Worm (Caenorhabditis elegans) whole organism, L2 larva: ENCODE measurements around the gene clec-212.

ENCODE experiments used
- C34F6.9 ChIP-seq: fragments of 150-350 bp; optimal IDR thresholded peaks from 2 replicates; lab custom pipeline; 2014; ENCODE audit warnings: missing biosample characterization, missing genetic modification characterization
- F13H6.1 ChIP-seq: sonication (generic microtip); optimal IDR thresholded peaks from 2 replicates; lab custom pipeline; 2016; ENCODE audit warnings: missing genetic modification characterization, missing compliant biosample characterization
- R02D3.7 ChIP-seq: fragments of 150-350 bp; optimal IDR thresholded peaks from 2 replicates; lab custom pipeline; 2014; ENCODE audit warnings: missing biosample characterization, missing genetic modification characterization
- Y55F3AM.14 ChIP-seq: fragments of 200-800 bp; sonication (Bioruptor generic); optimal IDR thresholded peaks from 2 replicates; lab custom pipeline; 2018; ENCODE audit warnings: mild to moderate bottlenecking, missing genetic modification characterization, missing compliant biosample characterization
- aly-2 ChIP-seq: fragments of 150-350 bp; optimal IDR thresholded peaks from 2 replicates; lab custom pipeline; 2014; ENCODE audit warnings: missing biosample characterization, missing genetic modification characterization
- ama-1 ChIP-seq: fragments of 150-350 bp; optimal IDR thresholded peaks from 2 replicates; lab custom pipeline; 2018; ENCODE audit warnings: inconsistent platforms
- ceh-82 ChIP-seq: fragments of 150-350 bp; optimal IDR thresholded peaks from 2 replicates; lab custom pipeline; 2014; ENCODE audit warnings: missing biosample characterization, missing genetic modification characterization
- egl-27 ChIP-seq: sonication (generic microtip); optimal IDR thresholded peaks from 3 replicates; lab custom pipeline; 2017; ENCODE audit warnings: missing biosample characterization, missing genetic modification reagents, missing genetic modification characterization
- elt-1 ChIP-seq: fragments of 150-350 bp; optimal IDR thresholded peaks from 2 replicates; lab custom pipeline; 2014; ENCODE audit warnings: missing biosample characterization, missing genetic modification characterization
- elt-3 ChIP-seq: sonication (generic microtip); optimal IDR thresholded peaks from 2 replicates; lab custom pipeline; 2017; ENCODE audit warnings: missing biosample characterization, missing genetic modification characterization
- fos-1 ChIP-seq: fragments of 150-350 bp; optimal IDR thresholded peaks from 2 replicates; lab custom pipeline; 2014; ENCODE audit warnings: missing biosample characterization, missing genetic modification characterization
- gmeb-1 ChIP-seq: fragments of 150-350 bp; optimal IDR thresholded peaks from 2 replicates; lab custom pipeline; 2014; ENCODE audit warnings: missing biosample characterization, missing genetic modification characterization
- lin-11 ChIP-seq: fragments of 150-350 bp; sonication (generic microtip); optimal IDR thresholded peaks from 2 replicates; lab custom pipeline; 2014; ENCODE audit warnings: missing biosample characterization, missing genetic modification characterization, inconsistent platforms, mixed read lengths
- lin-13 ChIP-seq: fragments of 150-350 bp; optimal IDR thresholded peaks from 2 replicates; lab custom pipeline; 2014; ENCODE audit warnings: missing biosample characterization, missing genetic modification reagents, missing genetic modification characterization
- lin-39 ChIP-seq: fragments of 150-350 bp; optimal IDR thresholded peaks from 2 replicates; lab custom pipeline; 2014; ENCODE audit warnings: missing biosample characterization, missing genetic modification reagents, missing genetic modification characterization
- lsy-2 ChIP-seq, 2 experiments: fragments of 150-350 bp in 1 of 2; sonication (generic microtip) in 1 of 2; optimal IDR thresholded peaks; 2 replicates each; lab custom pipeline; 2014 to 2017; ENCODE audit warnings: missing biosample characterization in 2 of 2, missing genetic modification characterization in 2 of 2
- mbf-1 ChIP-seq: sonication (generic microtip); optimal IDR thresholded peaks from 2 replicates; lab custom pipeline; 2017; ENCODE audit warnings: missing biosample characterization, missing genetic modification characterization
- nhr-11 ChIP-seq: fragments of 150-350 bp; optimal IDR thresholded peaks from 2 replicates; lab custom pipeline; 2014; ENCODE audit warnings: missing biosample characterization, missing genetic modification characterization
- nhr-21 ChIP-seq: fragments of 150-350 bp; optimal IDR thresholded peaks from 2 replicates; lab custom pipeline; 2014; ENCODE audit warnings: missing biosample characterization, missing genetic modification characterization
- nhr-237 ChIP-seq: fragments of 150-350 bp; optimal IDR thresholded peaks from 2 replicates; lab custom pipeline; 2014; ENCODE audit warnings: missing biosample characterization, missing genetic modification characterization
- nhr-25 ChIP-seq: fragments of 150-350 bp; sonication (generic microtip); optimal IDR thresholded peaks from 3 replicates; lab custom pipeline; 2014; ENCODE audit warnings: missing biosample characterization, missing genetic modification characterization
- nhr-6 ChIP-seq: fragments of 150-350 bp; optimal IDR thresholded peaks from 2 replicates; lab custom pipeline; 2014; ENCODE audit warnings: missing biosample characterization, missing genetic modification characterization
- nhr-77 ChIP-seq: fragments of 150-350 bp; optimal IDR thresholded peaks from 2 replicates; lab custom pipeline; 2014; ENCODE audit warnings: missing biosample characterization, missing genetic modification characterization
- peb-1 ChIP-seq: fragments of 150-350 bp; optimal IDR thresholded peaks from 2 replicates; lab custom pipeline; 2014; ENCODE audit warnings: missing biosample characterization, missing genetic modification characterization
- sma-3 ChIP-seq: sonication (generic microtip); optimal IDR thresholded peaks from 2 replicates; lab custom pipeline; 2016; ENCODE audit warnings: missing genetic modification reagents, missing genetic modification characterization, missing compliant biosample characterization
- snpc-4 ChIP-seq: fragments of 150-350 bp; optimal IDR thresholded peaks from 2 replicates; lab custom pipeline; 2014; ENCODE audit warnings: missing biosample characterization, missing genetic modification characterization
- unc-55 ChIP-seq: fragments of 150-350 bp; sonication (generic microtip); optimal IDR thresholded peaks from 3 replicates; lab custom pipeline; 2014; ENCODE audit warnings: missing biosample characterization, missing genetic modification reagents, missing genetic modification characterization
- unc-62 ChIP-seq: fragments of 150-350 bp; optimal IDR thresholded peaks from 2 replicates; lab custom pipeline; 2014; ENCODE audit warnings: missing biosample characterization, missing genetic modification reagents, missing genetic modification characterization
- zag-1 ChIP-seq: fragments of 150-350 bp; optimal IDR thresholded peaks from 2 replicates; lab custom pipeline; 2014; ENCODE audit warnings: missing biosample characterization, missing genetic modification characterization
- ztf-11 ChIP-seq: sonication (generic microtip); optimal IDR thresholded peaks from 2 replicates; lab custom pipeline; 2017; ENCODE audit warnings: missing biosample characterization, missing genetic modification characterization
- ztf-4 ChIP-seq: fragments of 150-350 bp; optimal IDR thresholded peaks from 2 replicates; lab custom pipeline; 2014; ENCODE audit warnings: missing biosample characterization, missing genetic modification characterization

Gene clec-212

ce11 chrV:7570290-7570689 lies at the start of gene clec-212:
clec-212 (minus strand) TSS chrV:7570390.
- TF ChIP-seq mbf-1 (tag; lab: Kevin White, UChicago) (no peak), ztf-4 (tag; lab: Kevin White, UChicago) (no peak), ztf-11 (tag; lab: Kevin White, UChicago) (no peak), egl-27 (tag; lab: Kevin White, UChicago) (no peak), nhr-21 (tag; lab: Kevin White, UChicago) (no peak), nhr-11 (tag; lab: Kevin White, UChicago) (no peak), lin-13 (no peak), lin-39 (tag; lab: Kevin White, UChicago) (no peak), elt-3 (tag; lab: Kevin White, UChicago) (no peak), nhr-77 (no peak), Y55F3AM.14 (GFP tag; lab: Kevin White, UChicago) (no peak), nhr-6 (tag; lab: Kevin White, UChicago) (no peak), elt-1 (tag; lab: Kevin White, UChicago) (no peak)

DNA sequence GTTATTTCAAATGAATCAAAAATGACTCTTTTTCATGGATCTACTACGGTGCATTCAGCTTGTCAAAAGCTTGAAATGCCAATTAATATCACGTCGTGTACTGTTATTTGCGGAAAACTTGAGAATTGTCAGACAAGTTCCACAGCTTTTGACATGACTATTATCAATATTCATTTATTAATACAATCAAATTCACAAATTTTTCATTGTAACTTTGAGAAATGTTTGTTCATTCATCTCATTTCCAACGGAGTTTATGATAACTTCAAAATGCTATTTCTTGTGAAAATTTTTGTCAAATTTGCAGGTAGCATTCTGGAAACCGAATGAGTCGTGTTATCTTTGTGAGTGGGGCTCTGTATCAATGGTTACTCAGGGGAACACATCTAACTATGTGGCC lies 47.9 kb upstream of the clec-212 start, which contains the start of gene C50E3.15:
C50E3.15 (plus strand) TSS at position 301 of the 400 bp plus-strand sequence.
- no peak for TF ChIP-seq lin-11 (tag; lab: Kevin White, UChicago)
- TF ChIP-seq F13H6.1 = no peak
- no peak for TF ChIP-seq ztf-4 (tag; lab: Kevin White, UChicago)
- TF ChIP-seq unc-55 (GFP tag; lab: Kevin White, UChicago) = no peak
- TF ChIP-seq, all 48 proteins: peak for 0

DNA sequence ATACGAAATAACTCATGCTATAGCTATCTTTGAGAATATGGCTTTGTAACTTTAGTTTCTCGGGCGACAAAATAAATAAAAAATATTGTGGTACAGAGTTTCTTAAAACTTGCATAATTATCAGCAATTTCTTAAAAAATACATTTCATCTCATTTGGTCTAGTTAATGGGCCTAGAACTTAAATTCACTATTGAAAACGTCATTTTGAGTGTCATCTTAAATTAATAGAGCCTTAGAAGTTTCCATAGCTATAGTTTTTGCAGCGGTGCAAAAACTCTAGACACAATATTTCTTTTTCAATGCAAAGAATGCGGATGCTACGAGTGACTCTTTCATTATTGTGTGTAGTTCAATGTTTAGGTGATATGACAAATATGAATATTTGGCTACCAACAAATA lies 41.9 kb upstream of the clec-212 start, which contains the start of gene clec-215:
clec-215 (plus strand) TSS at position 301 of the 400 bp plus-strand sequence.
- no peak for TF ChIP-seq unc-62 (GFP tag; lab: Kevin White, UChicago)
- TF ChIP-seq ama-1 (lab: Kevin White, UChicago) = no peak
- no peak for TF ChIP-seq snpc-4
- TF ChIP-seq C34F6.9 (tag; lab: Kevin White, UChicago) = no peak
- TF ChIP-seq nhr-11 (tag; lab: Kevin White, UChicago) = no peak
- no peak for TF ChIP-seq nhr-21 (tag; lab: Kevin White, UChicago)
- TF ChIP-seq nhr-25 (tag; lab: Kevin White, UChicago) = no peak
- no peak for TF ChIP-seq nhr-237 (tag; lab: Kevin White, UChicago)
- no peak for TF ChIP-seq elt-1 (tag; lab: Kevin White, UChicago)
- no peak for TF ChIP-seq R02D3.7 (tag; lab: Kevin White, UChicago)
- TF ChIP-seq, all 48 proteins: peak for 0

ce11 chrV:7609698-7610420 lies 39.7 kb upstream of the clec-212 start, which contains the start of the genes folt-3 and clec-214:
folt-3 (minus strand) TSS chrV:7609748.
clec-214 (plus strand) TSS chrV:7610370.
- TF ChIP-seq mbf-1 (tag; lab: Kevin White, UChicago) = no peak
- no peak for TF ChIP-seq zag-1 (tag; lab: Kevin White, UChicago)
- no peak for TF ChIP-seq F13H6.1
- no peak for TF ChIP-seq sma-3 (GFP tag; lab: Kevin White, UChicago)

DNA sequence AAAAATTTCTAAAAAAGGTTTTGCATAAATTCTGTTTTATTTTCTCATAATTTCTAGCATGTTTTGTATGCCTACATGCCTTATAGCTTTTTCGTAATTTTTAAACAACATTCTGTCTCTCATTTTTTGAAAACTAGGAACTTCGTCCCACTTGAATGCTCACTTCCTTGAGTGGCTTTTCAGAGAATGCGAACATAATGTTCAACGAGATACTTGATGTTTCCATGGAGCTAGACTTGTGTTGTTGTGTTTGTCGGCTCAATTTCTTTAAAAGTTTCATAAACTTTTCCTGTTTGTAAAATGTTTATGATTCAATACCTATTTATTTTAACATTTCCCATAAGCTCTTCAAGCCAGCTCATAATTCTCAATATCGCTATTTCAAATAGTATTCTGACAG lies 34.7 kb upstream of the clec-212 start, which contains the start of gene clec-213:
clec-213 (plus strand) TSS at position 301 of the 400 bp plus-strand sequence.
- TF ChIP-seq aly-2 (tag; lab: Kevin White, UChicago) (no peak), lin-11 (tag; lab: Kevin White, UChicago) (no peak), gmeb-1 (tag; lab: Kevin White, UChicago) (no peak), ceh-82 (tag; lab: Kevin White, UChicago) (no peak), unc-55 (GFP tag; lab: Kevin White, UChicago) (no peak), peb-1 (tag; lab: Kevin White, UChicago) (no peak)

DNA sequence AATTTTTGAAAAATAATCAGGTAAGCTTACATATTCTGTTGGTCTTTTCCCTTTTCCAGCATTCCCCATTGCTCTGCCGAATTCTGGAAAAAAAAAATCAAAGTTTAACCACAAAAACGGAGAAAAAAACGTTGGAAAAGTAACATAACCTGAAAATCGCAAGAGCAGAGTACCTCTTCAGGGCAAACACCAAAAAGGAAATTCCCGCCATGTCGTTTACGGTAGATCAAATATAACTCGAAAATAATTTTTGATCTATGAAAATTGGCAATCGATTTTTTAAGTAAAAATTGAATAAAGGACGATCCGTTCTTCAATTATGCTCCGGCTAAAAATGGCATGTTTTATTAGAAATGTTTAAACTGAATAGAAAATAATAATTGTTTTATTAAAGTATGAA lies 33.2 kb upstream of the clec-212 start, which contains the start of gene C50E3.11:
C50E3.11 (minus strand) TSS at position 83 of the 400 bp plus-strand sequence.
- TF ChIP-seq nhr-6 (tag; lab: Kevin White, UChicago) (no peak), nhr-21 (tag; lab: Kevin White, UChicago) (no peak), fos-1 (tag; lab: Kevin White, UChicago) (no peak), nhr-77 (no peak), Y55F3AM.14 (GFP tag; lab: Kevin White, UChicago) (no peak), lsy-2 (tag; optimal IDR thresholded peaks at IDR 0.05; lab: Kevin White, UChicago) (no peak)
